Worm (Caenorhabditis elegans): ENCODE measurements around the gene abts-4.

Gene abts-4

DNA sequence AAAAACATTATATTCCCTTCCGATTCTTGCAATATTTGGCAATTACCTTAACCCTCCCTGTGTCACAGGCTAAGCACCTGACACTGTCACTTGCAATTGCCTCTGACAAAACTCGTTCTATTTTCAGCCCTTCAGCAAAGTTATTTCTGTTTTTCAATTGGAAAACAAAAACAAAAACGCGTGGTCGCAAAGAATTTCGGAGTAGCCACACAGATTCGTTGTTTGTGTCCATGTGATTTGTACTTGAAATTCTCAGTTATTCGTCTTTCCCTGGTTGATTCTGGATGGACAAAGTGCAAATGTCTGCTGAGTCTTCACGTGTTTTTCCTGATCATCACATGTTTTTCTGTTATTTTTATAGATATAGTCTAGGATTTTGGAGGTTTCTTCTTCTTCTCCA is 26.0 kb downstream of the abts-4 start (continued):
- TF ChIP-seq vab-7 (GFP tag; IDR thresholded peaks at IDR 0.05) (no peak), unc-39 (tag; optimal IDR thresholded peaks at IDR 0.05) (no peak), hlh-11 (tag; optimal IDR thresholded peaks at IDR 0.05) (peak; percentile 66), dmd-8 (GFP tag; IDR thresholded peaks at IDR 0.05) (no peak), zag-1 (tag; optimal IDR thresholded peaks at IDR 0.05) (no peak), mdl-1 (tag; optimal IDR thresholded peaks at IDR 0.05) (peak; percentile 50 to 91), duxl-1 (tag; optimal IDR thresholded peaks at IDR 0.05; ENCODE audit: poor library complexity) (no peak), ceh-32 (tag; optimal IDR thresholded peaks at IDR 0.05; ENCODE audit: poor library complexity) (no peak), nhr-111 (GFP tag; optimal IDR thresholded peaks at IDR 0.05) (no peak), daf-16 (GFP tag; optimal IDR thresholded peaks at IDR 0.05) (peak in 1 of 2 experiments; percentile 91), daf-16 (tag; optimal IDR thresholded peaks at IDR 0.05) (peak; percentile 23), zip-11 (GFP tag; IDR thresholded peaks at IDR 0.05) (no peak), daf-8 (GFP tag; IDR thresholded peaks at IDR 0.05) (no peak), snpc-4 (tag; optimal IDR thresholded peaks at IDR 0.05) (no peak), nhr-102 (tag; optimal IDR thresholded peaks at IDR 0.05) (peak; percentile 17), dmd-9 (GFP tag; IDR thresholded peaks at IDR 0.05) (no peak), F37D6.2 (tag; optimal IDR thresholded peaks at IDR 0.05) (no peak), ceh-82 (tag; optimal IDR thresholded peaks at IDR 0.05) (no peak), nhr-48 (tag; optimal IDR thresholded peaks at IDR 0.05) (peak; percentile 64), aha-1 (tag) (peak; percentile 44), hmg-1.1 (GFP tag; IDR thresholded peaks at IDR 0.05) (no peak), lin-15B (tag; optimal IDR thresholded peaks at IDR 0.05) (no peak), lin-38 (GFP tag; IDR thresholded peaks at IDR 0.05) (no peak), gei-8 (GFP tag; optimal IDR thresholded peaks at IDR 0.05) (no peak), F26F4.8 (GFP tag; conservative IDR thresholded peaks at IDR 0.05) (no peak), spr-1 (tag; optimal IDR thresholded peaks at IDR 0.05) (no peak), lin-13 (GFP tag; optimal IDR thresholded peaks at IDR 0.05) (no peak), spr-3 (GFP tag; optimal IDR thresholded peaks at IDR 0.05) (no peak), hlh-30 (tag; optimal IDR thresholded peaks at IDR 0.05; ENCODE audit: insufficient read depth) (peak; percentile 95), lsy-2 (tag; optimal IDR thresholded peaks at IDR 0.05) (peak in 1 of 2 experiments; percentile 40), F44E2.7 (GFP tag; IDR thresholded peaks at IDR 0.05) (no peak), dmd-6 (GFP tag; IDR thresholded peaks at IDR 0.05) (peak; percentile 41; the same call in 1 of the 2 replicates), nhr-11 (tag; optimal IDR thresholded peaks at IDR 0.05) (peak; percentile 46), attf-4 (tag; optimal IDR thresholded peaks at IDR 0.05) (no peak), ZK337.2 (GFP tag; IDR thresholded peaks at IDR 0.05) (no peak), aly-2 (tag; optimal IDR thresholded peaks at IDR 0.05) (no peak), dve-1 (tag; optimal IDR thresholded peaks at IDR 0.05; ENCODE audit: insufficient read depth) (peak; percentile 60), nhr-41 (GFP tag; IDR thresholded peaks at IDR 0.05) (no peak), skn-1 (tag; optimal IDR thresholded peaks at IDR 0.05) (no peak), T20F7.1 (GFP tag; optimal IDR thresholded peaks at IDR 0.05) (no peak)

DNA sequence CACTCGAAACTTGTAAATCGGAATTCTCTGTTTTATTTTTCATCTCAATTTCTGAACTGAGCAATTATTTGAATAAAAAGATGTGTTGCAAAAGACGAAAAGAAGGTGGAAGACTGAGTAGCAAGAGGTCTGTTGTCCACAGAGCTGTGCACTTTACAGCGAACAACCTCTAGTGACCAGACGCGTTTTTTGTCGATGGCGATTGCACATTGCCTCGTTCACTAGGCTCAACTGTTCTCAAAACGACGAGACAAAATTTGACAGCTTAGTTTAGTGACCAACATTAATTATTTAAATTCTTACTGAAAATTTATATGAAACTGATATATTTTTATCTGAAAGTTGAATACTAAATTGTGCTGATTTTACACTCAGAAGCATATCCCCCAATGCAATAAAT is 28.3 kb downstream of the abts-4 start, which contains the start of gene R03E9.2:
R03E9.2 (minus strand) TSS at position 101 of the 400 bp plus-strand sequence.
- no peak for TF ChIP-seq spr-1 (tag; optimal IDR thresholded peaks at IDR 0.05)
- no peak for TF ChIP-seq mdt-29 (GFP tag; IDR thresholded peaks at IDR 0.05)
- TF ChIP-seq dmd-8 (GFP tag; IDR thresholded peaks at IDR 0.05), result no peak
- no peak for TF ChIP-seq nhr-102 (tag; optimal IDR thresholded peaks at IDR 0.05)
- no peak for TF ChIP-seq unc-130 (GFP tag; optimal IDR thresholded peaks at IDR 0.05)
- TF ChIP-seq F10B5.3 (tag; optimal IDR thresholded peaks at IDR 0.05), result no peak
